Worm (Caenorhabditis elegans): ENCODE measurements around the gene mrps-17.

mrps-17 gene

DNA sequence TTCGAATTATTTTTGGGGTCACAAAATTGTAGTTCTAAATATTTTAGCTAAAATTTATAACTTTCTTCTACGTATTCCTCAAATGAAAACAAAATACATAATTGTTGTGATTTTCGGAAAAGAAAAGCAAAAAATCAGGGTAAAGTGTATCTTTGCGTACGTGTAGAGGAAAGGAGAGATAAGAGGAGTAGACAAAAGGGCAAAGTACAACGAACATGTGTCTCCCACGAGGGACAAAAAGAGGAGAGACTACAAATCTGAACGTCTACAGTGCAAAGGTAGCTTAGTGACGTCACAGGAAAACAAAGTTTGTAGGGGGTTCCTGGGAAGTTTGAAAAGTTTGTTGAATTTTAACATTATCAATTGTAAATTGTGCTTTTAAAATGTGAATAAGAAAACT is 15.9 kb upstream of the mrps-17 start (continued):
- peak; percentile 63 for TF ChIP-seq elt-2 (tag; optimal IDR thresholded peaks at IDR 0.05)
- no peak for TF ChIP-seq ces-1 (GFP tag; optimal IDR thresholded peaks at IDR 0.05)
- TF ChIP-seq fkh-10 (GFP tag; optimal IDR thresholded peaks at IDR 0.05) = no peak
- no peak for TF ChIP-seq lin-39 (tag; optimal IDR thresholded peaks at IDR 0.05)
- no peak for TF ChIP-seq fkh-4 (tag; optimal IDR thresholded peaks at IDR 0.05; ENCODE audit: borderline replicate concordance)
- no peak for TF ChIP-seq isw-1 (GFP tag; IDR thresholded peaks at IDR 0.05)
- TF ChIP-seq tlp-1 (tag; optimal IDR thresholded peaks at IDR 0.05) = no peak

DNA sequence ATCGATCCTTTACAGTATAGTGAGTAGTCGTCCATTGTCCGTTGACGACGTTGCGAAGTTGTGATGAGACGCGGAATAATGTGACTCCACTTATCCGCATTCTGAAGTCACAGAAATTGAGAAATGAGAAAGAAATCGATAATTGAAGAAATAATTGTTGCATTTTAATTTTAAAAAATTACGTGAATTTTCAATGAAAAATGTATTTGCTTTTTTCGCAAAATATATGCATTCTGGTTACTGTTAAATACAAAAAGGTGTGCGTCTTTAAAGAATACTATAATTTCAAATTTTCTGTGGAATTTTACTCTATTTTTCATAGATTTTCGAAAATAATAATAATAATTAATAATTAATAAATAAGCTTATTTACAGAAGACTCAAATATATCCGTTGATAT is 15.2 kb upstream of the mrps-17 start, which contains the start of gene let-721:
let-721 (minus strand) TSS at position 101 of the 400 bp plus-strand sequence.
- TF ChIP-seq skn-1 (tag; optimal IDR thresholded peaks at IDR 0.05) = no peak
- no peak for TF ChIP-seq ceh-63 (GFP tag; optimal IDR thresholded peaks at IDR 0.05)
- TF ChIP-seq sox-4 (tag; optimal IDR thresholded peaks at IDR 0.05) = no peak
- TF ChIP-seq unc-30 (tag; optimal IDR thresholded peaks at IDR 0.05) = no peak
- no peak for TF ChIP-seq lsy-2 (tag; optimal IDR thresholded peaks at IDR 0.05)
- no peak for TF ChIP-seq unc-62 (GFP tag; optimal IDR thresholded peaks at IDR 0.05)

DNA sequence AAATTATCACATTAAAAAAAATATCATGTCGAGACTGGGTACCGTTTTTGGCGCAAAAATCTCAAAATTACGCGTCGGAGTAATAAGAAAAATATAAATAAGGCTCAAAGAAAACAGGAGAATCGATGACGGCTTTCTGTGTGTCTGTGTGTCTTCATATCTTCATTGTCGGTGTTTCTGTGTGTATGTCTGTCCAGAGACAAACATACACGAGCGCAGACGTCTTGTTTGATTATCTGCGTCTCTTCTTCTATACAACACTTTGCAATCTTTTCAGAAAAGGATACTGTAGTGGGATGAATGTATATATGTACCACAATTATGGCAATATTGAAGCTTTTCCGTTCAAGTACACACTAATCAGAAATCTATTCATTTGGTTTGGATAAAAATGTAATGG is 12.7 kb upstream of the mrps-17 start, which contains the start of gene C05D11.13:
C05D11.13 (minus strand) TSS at position 252 of the 400 bp plus-strand sequence.
- TF ChIP-seq dsc-1 (tag; optimal IDR thresholded peaks at IDR 0.05) (no peak), C04F5.9 (tag; optimal IDR thresholded peaks at IDR 0.05) (no peak), irx-1 (tag; optimal IDR thresholded peaks at IDR 0.05) (peak; percentile 17), lsy-2 (tag; optimal IDR thresholded peaks at IDR 0.05) (peak; percentile 49 to 87), ceh-82 (tag; optimal IDR thresholded peaks at IDR 0.05) (no peak), alr-1 (tag; optimal IDR thresholded peaks at IDR 0.05; ENCODE audit: borderline replicate concordance) (no peak), nhr-19 (GFP tag; conservative IDR thresholded peaks at IDR 0.05) (0 out of 2 replicates have a peak, but pooled peaks have one; percentile 3), ceh-88 (GFP tag; IDR thresholded peaks at IDR 0.05) (no peak), nhr-47 (tag; optimal IDR thresholded peaks at IDR 0.05) (no peak), unc-86 (tag; optimal IDR thresholded peaks at IDR 0.05) (no peak), sup-37 (GFP tag; optimal IDR thresholded peaks at IDR 0.05) (no peak), unc-62 (GFP tag; optimal IDR thresholded peaks at IDR 0.05) (no peak), swsn-7 (tag; optimal IDR thresholded peaks at IDR 0.05) (no peak), blmp-1 (tag; optimal IDR thresholded peaks at IDR 0.05) (peak; percentile 53), nhr-77 (tag; optimal IDR thresholded peaks at IDR 0.05) (no peak), C34B4.2 (tag; optimal IDR thresholded peaks at IDR 0.05) (no peak), ets-5 (GFP tag; IDR thresholded peaks at IDR 0.05) (no peak), unc-98 (GFP tag; IDR thresholded peaks at IDR 0.05) (no peak), F16B12.6 (tag; optimal IDR thresholded peaks at IDR 0.05) (peak; percentile 11), pax-3 (tag; optimal IDR thresholded peaks at IDR 0.05) (no peak), sptf-1 (tag; optimal IDR thresholded peaks at IDR 0.05) (no peak), zag-1 (tag; optimal IDR thresholded peaks at IDR 0.05) (no peak), efl-3 (GFP tag; optimal IDR thresholded peaks at IDR 0.05) (no peak), C16A3.4 (tag; optimal IDR thresholded peaks at IDR 0.05) (peak; percentile 34), isw-1 (GFP tag; IDR thresholded peaks at IDR 0.05) (no peak), jun-1 (tag; optimal IDR thresholded peaks at IDR 0.05) (peak; percentile 8), fkh-4 (tag; optimal IDR thresholded peaks at IDR 0.05; ENCODE audit: borderline replicate concordance) (no peak), elt-3 (tag; optimal IDR thresholded peaks at IDR 0.05) (peak in 1 of 6 experiments; percentile 16), nhr-71 (tag; optimal IDR thresholded peaks at IDR 0.05) (peak; percentile 50), tbx-2 (tag; optimal IDR thresholded peaks at IDR 0.05) (no peak), xbp-1 (tag; optimal IDR thresholded peaks at IDR 0.05) (peak; percentile 9), pag-3 (tag; optimal IDR thresholded peaks at IDR 0.05; ENCODE audit: borderline replicate concordance, insufficient read depth) (no peak), lin-35 (GFP tag; optimal IDR thresholded peaks at IDR 0.05) (peak; percentile 24 to 54), lin-14 (GFP tag; optimal IDR thresholded peaks at IDR 0.05) (peak; percentile 62), snu-23 (GFP tag; optimal IDR thresholded peaks at IDR 0.05) (peak; percentile 56), lin-39 (tag; optimal IDR thresholded peaks at IDR 0.05) (no peak), nhr-12 (tag; optimal IDR thresholded peaks at IDR 0.05) (no peak), egl-13 (tag; optimal IDR thresholded peaks at IDR 0.05) (no peak), skn-1 (tag; optimal IDR thresholded peaks at IDR 0.05) (no peak), nhr-76 (tag; optimal IDR thresholded peaks at IDR 0.05) (no peak), ces-1 (GFP tag; optimal IDR thresholded peaks at IDR 0.05) (no peak), ceh-90 (tag; optimal IDR thresholded peaks at IDR 0.05) (no peak), hlh-4 (tag; optimal IDR thresholded peaks at IDR 0.05) (no peak)

Data from whole organism, L1 larva.